Worm (Caenorhabditis elegans): ENCODE measurements around the gene tram-1.

The tram-1 gene

DNA sequence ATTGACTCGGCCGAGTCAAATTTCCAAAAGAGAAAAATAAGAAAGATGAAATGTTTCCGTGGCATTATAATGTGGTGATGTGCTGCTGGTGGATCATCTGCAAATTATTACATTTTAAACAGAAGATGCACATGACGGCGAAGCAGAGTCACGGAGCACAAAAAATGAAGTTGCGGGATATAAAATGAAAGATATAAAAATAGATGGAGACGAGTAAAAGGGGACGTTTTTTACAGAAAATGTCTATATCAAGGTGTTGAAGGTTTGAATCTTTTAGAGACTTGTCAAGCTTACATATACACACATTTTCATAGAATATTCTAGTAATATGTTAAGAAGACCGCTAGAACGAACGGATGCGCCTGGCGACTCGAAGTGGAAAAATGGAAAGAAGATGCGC, 26.7 kb downstream of the tram-1 start, which contains the start of gene ptrg-1:
Gene ptrg-1 (minus strand): TSS at position 101 of the 400 bp plus-strand sequence.
- TF ChIP-seq pes-1 (GFP tag; IDR thresholded peaks at IDR 0.05), result no peak
- no peak for TF ChIP-seq tra-4 (tag; optimal IDR thresholded peaks at IDR 0.05)
- TF ChIP-seq scrt-1 (GFP tag; IDR thresholded peaks at IDR 0.05), result no peak
- TF ChIP-seq tbx-11 (GFP tag; IDR thresholded peaks at IDR 0.05), result no peak
- no peak for TF ChIP-seq sea-1 (GFP tag; conservative IDR thresholded peaks at IDR 0.05)
- TF ChIP-seq hnd-1 (tag; optimal IDR thresholded peaks at IDR 0.05), result no peak

DNA sequence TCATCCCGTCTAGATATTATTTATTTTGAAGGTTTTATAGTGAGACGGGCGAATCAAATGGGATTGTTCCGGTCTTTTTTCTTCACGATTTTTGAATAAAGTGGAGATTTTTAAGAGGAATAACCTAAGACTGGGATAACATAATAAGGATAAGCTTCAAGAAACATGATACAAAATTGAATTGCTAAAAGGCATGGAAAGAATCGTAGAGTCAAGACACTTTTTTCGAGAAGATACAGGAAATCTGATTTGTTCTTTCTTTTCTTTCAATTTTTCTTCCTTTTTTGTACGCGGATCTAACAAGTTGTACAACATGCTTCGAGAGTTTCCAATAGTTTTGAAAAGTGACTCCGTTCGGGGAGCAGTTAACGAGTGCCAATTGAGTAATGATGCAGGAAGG, 29.6 kb downstream of the tram-1 start:
- no peak for TF ChIP-seq sea-1 (GFP tag; conservative IDR thresholded peaks at IDR 0.05)
- TF ChIP-seq ceh-13 (GFP tag; optimal IDR thresholded peaks at IDR 0.05), result no peak
- no peak for TF ChIP-seq F13C5.2 (tag; optimal IDR thresholded peaks at IDR 0.05)
- TF ChIP-seq aly-1 (tag; optimal IDR thresholded peaks at IDR 0.05), result no peak
- no peak for TF ChIP-seq pes-1 (GFP tag; IDR thresholded peaks at IDR 0.05)
- no peak for TF ChIP-seq tbx-37 (GFP tag; conservative IDR thresholded peaks at IDR 0.05)
- TF ChIP-seq hnd-1 (tag; optimal IDR thresholded peaks at IDR 0.05), result no peak

DNA sequence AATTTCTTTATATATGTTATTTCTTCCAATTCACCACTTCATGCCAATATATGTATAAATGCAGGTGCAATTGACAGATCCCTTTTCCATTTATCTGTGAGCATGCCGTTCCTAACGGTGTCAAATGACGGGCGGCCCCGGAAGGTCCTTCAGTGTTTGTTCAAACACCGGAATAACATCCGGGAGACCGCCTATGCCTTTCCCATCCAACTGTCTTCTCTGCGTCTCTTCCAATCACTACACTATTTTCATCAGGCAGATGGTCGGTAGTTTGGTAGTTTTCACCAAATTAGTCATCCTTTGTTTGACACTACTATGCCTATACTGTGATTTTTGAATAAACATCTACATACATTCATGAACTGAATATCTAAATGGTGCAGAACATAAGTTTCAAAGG, 30.5 kb downstream of the tram-1 start:
- no peak for TF ChIP-seq aly-1 (tag; optimal IDR thresholded peaks at IDR 0.05)
- no peak for TF ChIP-seq F13C5.2 (tag; optimal IDR thresholded peaks at IDR 0.05)
- no peak for TF ChIP-seq hmg-4 (GFP tag; optimal IDR thresholded peaks at IDR 0.05)
- no peak for TF ChIP-seq hnd-1 (tag; optimal IDR thresholded peaks at IDR 0.05)
- TF ChIP-seq ceh-36 (tag; optimal IDR thresholded peaks at IDR 0.05), result no peak

DNA sequence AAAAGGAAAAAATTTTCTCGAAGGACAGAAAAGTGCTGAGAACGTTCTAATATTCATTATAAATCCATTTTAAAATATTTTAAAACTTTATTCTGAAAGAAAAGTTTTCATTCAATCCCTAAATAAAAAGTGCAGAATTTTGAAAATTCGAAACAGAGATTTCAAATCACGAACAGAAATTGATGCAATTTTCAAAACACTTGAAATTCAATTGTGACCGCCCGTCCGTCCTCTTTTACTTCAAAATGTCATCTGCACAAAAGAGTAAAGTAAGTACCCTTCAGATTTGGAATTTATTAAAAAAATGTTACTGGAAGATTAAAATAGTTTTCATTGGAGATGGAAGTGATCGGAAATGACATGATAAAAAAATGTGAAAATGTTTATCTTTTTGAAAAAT, 32.6 kb downstream of the tram-1 start:
- TF ChIP-seq hnd-1 (tag; optimal IDR thresholded peaks at IDR 0.05) (no peak), ama-1 (optimal IDR thresholded peaks at IDR 0.05) (no peak), pes-1 (GFP tag; IDR thresholded peaks at IDR 0.05) (no peak), ceh-36 (tag; optimal IDR thresholded peaks at IDR 0.05) (no peak), F13C5.2 (tag; optimal IDR thresholded peaks at IDR 0.05) (no peak), tbx-37 (GFP tag; conservative IDR thresholded peaks at IDR 0.05) (no peak), tra-4 (tag; optimal IDR thresholded peaks at IDR 0.05) (no peak), hmg-4 (GFP tag; optimal IDR thresholded peaks at IDR 0.05) (no peak), sea-1 (GFP tag; conservative IDR thresholded peaks at IDR 0.05) (no peak), tbx-11 (GFP tag; IDR thresholded peaks at IDR 0.05) (no peak), B0310.2 (tag; optimal IDR thresholded peaks at IDR 0.05) (no peak), aly-1 (tag; optimal IDR thresholded peaks at IDR 0.05) (no peak), flt-1 (GFP tag; IDR thresholded peaks at IDR 0.05) (no peak), ets-7 (tag; optimal IDR thresholded peaks at IDR 0.05) (no peak), ceh-13 (GFP tag; optimal IDR thresholded peaks at IDR 0.05) (no peak)

DNA sequence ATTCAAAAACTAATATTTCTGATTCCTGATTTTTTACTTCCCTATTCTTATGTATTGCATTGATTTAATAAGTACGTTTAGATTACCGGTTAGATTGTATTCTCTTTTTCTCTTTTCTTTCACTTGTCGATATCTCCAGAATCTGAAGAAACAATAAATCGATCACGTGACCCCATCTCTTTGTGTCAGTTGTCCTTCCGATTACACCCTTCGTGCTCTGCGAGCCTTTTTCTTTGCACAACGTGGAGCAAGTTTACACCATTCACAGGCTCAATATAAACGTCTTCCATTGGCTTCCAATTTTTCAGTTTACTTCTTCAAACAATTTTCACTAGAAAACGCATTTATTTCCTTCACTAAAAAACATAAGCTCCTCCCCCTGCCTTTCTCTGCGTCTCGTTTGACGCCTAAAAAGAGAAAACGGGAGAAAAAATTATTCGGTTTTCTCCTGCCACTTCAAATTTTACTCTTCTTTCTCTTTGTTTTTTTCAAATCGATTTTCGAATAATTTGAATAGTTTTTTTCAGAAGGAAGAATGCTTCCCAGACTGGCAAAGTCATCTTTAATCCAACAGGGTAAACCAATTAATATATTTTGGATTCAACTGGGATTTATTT, 40.8 kb downstream of the tram-1 start, which contains the start of gene gta-1:
Gene gta-1 (plus strand): TSS at position 528 of the 617 bp plus-strand sequence.
- no peak for TF ChIP-seq scrt-1 (GFP tag; IDR thresholded peaks at IDR 0.05)
- no peak for TF ChIP-seq tra-4 (tag; optimal IDR thresholded peaks at IDR 0.05)
- no peak for TF ChIP-seq ama-1 (optimal IDR thresholded peaks at IDR 0.05)
- no peak for TF ChIP-seq pes-1 (GFP tag; IDR thresholded peaks at IDR 0.05)
- TF ChIP-seq ceh-36 (tag; optimal IDR thresholded peaks at IDR 0.05), result no peak
- TF ChIP-seq ets-7 (tag; optimal IDR thresholded peaks at IDR 0.05), result no peak

DNA sequence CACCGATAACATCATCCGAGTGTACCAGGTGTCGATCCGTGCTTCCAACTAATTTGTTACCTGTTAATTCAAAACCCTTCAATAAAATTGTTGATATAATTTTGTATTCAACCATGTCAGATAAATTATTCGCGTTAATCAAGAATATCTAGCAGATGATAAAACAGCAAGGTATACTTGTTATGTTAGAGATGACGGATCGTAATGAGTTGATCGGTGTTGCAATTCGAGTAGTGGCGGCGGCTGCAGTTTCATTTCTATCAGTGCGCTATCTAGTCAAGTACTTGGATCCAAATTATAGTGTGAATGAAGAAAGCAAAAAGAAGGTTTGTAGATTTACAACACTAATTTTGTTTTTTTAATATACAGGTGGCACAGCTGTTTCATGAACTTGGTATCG, 43.3 kb downstream of the tram-1 start, which contains the start of gene mspn-1:
Gene mspn-1 (plus strand): TSS at position 190 of the 400 bp plus-strand sequence.
- no peak for TF ChIP-seq tra-4 (tag; optimal IDR thresholded peaks at IDR 0.05)
- no peak for TF ChIP-seq flt-1 (GFP tag; IDR thresholded peaks at IDR 0.05)
- no peak for TF ChIP-seq pes-1 (GFP tag; IDR thresholded peaks at IDR 0.05)
- TF ChIP-seq scrt-1 (GFP tag; IDR thresholded peaks at IDR 0.05), result no peak
- no peak for TF ChIP-seq tbx-11 (GFP tag; IDR thresholded peaks at IDR 0.05)
- TF ChIP-seq B0310.2 (tag; optimal IDR thresholded peaks at IDR 0.05), result no peak
- TF ChIP-seq F13C5.2 (tag; optimal IDR thresholded peaks at IDR 0.05), result no peak
- no peak for TF ChIP-seq hnd-1 (tag; optimal IDR thresholded peaks at IDR 0.05)
- no peak for TF ChIP-seq ceh-13 (GFP tag; optimal IDR thresholded peaks at IDR 0.05)
- no peak for TF ChIP-seq ama-1 (optimal IDR thresholded peaks at IDR 0.05)
- TF ChIP-seq sea-1 (GFP tag; conservative IDR thresholded peaks at IDR 0.05), result no peak
- TF ChIP-seq ceh-36 (tag; optimal IDR thresholded peaks at IDR 0.05), result no peak

DNA sequence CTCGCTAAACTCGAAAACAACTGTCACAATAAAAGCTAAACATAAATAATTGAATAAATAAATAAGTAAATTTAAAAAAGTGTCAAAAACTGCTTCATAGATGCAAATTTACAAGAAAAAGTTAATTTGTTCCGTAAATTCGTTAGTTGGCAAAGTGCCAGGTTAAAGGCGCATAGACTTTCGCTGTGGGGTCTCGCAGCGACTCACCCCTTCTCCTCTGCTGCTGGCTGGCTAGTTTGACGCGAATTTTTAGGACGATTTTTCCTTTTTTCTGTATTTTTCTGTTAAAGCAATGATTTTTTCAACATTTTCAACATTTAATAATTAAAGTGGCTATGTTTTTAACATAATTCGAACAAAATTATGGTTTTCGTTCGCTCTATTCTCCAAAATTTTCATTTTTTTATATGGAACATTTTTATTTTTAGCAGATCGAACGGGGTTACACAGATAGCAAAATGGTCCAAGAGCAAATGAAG, 44.8 kb downstream of the tram-1 start, which contains the start of gene rack-1:
Gene rack-1 (plus strand): TSS at position 429 of the 479 bp plus-strand sequence.
- TF ChIP-seq ets-7 (tag; optimal IDR thresholded peaks at IDR 0.05) (no peak), ceh-13 (GFP tag; optimal IDR thresholded peaks at IDR 0.05) (no peak), hnd-1 (tag; optimal IDR thresholded peaks at IDR 0.05) (no peak), tbx-11 (GFP tag; IDR thresholded peaks at IDR 0.05) (no peak), ceh-36 (tag; optimal IDR thresholded peaks at IDR 0.05) (no peak), aly-1 (tag; optimal IDR thresholded peaks at IDR 0.05) (no peak), tbx-37 (GFP tag; conservative IDR thresholded peaks at IDR 0.05) (no peak), tra-4 (tag; optimal IDR thresholded peaks at IDR 0.05) (no peak), hmbx-1 (tag; optimal IDR thresholded peaks at IDR 0.05) (no peak), flt-1 (GFP tag; IDR thresholded peaks at IDR 0.05) (no peak), hmg-4 (GFP tag; optimal IDR thresholded peaks at IDR 0.05) (no peak), F13C5.2 (tag; optimal IDR thresholded peaks at IDR 0.05) (no peak), ama-1 (optimal IDR thresholded peaks at IDR 0.05) (no peak), scrt-1 (GFP tag; IDR thresholded peaks at IDR 0.05) (no peak), pes-1 (GFP tag; IDR thresholded peaks at IDR 0.05) (no peak), sea-1 (GFP tag; conservative IDR thresholded peaks at IDR 0.05) (no peak), B0310.2 (tag; optimal IDR thresholded peaks at IDR 0.05) (no peak)

All from whole organism, early embryonic.